Worm (Caenorhabditis elegans) whole organism, midembryonic: ENCODE data around the gene F09G8.5.
A peak's percentile ranks its signal among the peaks of the same experiment; 100 is the strongest.

Source experiments
- cog-1 ChIP-seq: sonication (generic microtip); optimal IDR thresholded peaks from 2 replicates; lab custom pipeline; 2016; ENCODE audit warnings: missing genetic modification characterization, missing compliant biosample characterization
- flt-1 ChIP-seq: fragments of 200-800 bp; sonication (Bioruptor generic); IDR thresholded peaks from 2 replicates; pipeline ENCODE4 v1.3.6; 2022; ENCODE audit warnings: missing genetic modification characterization, missing compliant biosample characterization
- ref-1 ChIP-seq: fragments of 200-800 bp; sonication (Bioruptor generic); conservative IDR thresholded peaks from 2 replicates; pipeline ENCODE4 v1.3.6; 2022; ENCODE audit warnings: missing genetic modification reagents, missing genetic modification characterization, missing compliant biosample characterization

DNA sequence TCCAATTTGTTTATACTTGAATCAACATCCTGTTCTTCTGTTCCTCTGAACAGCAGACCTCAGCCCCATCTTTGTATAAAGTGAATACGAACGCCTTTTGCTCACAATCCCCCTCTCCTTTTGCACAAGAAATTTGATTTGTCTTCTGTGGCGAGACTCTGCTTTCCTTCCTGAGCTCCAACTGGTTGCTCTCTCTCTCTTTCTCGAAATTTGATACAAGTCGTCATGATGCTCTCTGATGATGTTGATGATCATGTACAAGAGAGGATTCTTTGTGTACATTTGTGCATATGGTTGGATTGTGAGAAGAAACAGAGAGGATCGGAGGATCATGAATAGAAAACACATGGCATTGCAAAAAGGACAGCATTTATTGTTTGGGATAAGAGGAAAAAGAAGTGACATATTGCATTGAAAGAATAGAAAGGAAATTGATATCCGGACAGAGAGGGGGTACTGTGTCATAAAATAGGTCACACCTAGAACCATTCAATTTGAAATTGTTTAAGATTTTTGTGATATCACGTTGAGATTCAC lies 46.2 kb downstream of the F09G8.5 start:
- TF ChIP-seq cog-1, result no peak
- 0 out of 2 replicates have a peak, but pooled peaks have one; percentile 15 for TF ChIP-seq flt-1
- no peak for TF ChIP-seq ref-1 (GFP tag; lab: Robert Waterston, UW)
